Worm (Caenorhabditis elegans) whole organism, late embryonic: ENCODE results near the gene srx-63.

Source experiments
- ceh-2 ChIP-seq: sonication (generic microtip); optimal IDR thresholded peaks from 2 replicates; lab custom pipeline; 2016; ENCODE audit warnings: missing genotype, missing genetic modification characterization, missing compliant biosample characterization
- ceh-24 ChIP-seq: sonication (generic microtip); optimal IDR thresholded peaks from 2 replicates; lab custom pipeline; 2016; ENCODE audit warnings: mild to moderate bottlenecking, missing genetic modification characterization, missing compliant biosample characterization
- fkh-10 ChIP-seq: fragments of 150-350 bp; optimal IDR thresholded peaks from 2 replicates; lab custom pipeline; 2014; ENCODE audit warnings: missing biosample characterization, missing genetic modification reagents, missing genetic modification characterization
- pha-2 ChIP-seq: sonication (generic microtip); optimal IDR thresholded peaks from 2 replicates; lab custom pipeline; 2017; ENCODE audit warnings: mild to moderate bottlenecking, missing genetic modification characterization, missing compliant biosample characterization
- ref-2 ChIP-seq: sonication (generic microtip); optimal IDR thresholded peaks from 2 replicates; lab custom pipeline; 2016; ENCODE audit warnings: missing genetic modification characterization, missing compliant biosample characterization
- ttx-3 ChIP-seq: sonication (generic microtip); optimal IDR thresholded peaks from 2 replicates; lab custom pipeline; 2016; ENCODE audit warnings: missing genetic modification reagents, missing genetic modification characterization, missing compliant biosample characterization
- unc-55 ChIP-seq: sonication (generic microtip); optimal IDR thresholded peaks from 2 replicates; lab custom pipeline; 2017; ENCODE audit warnings: missing biosample characterization, missing genetic modification reagents, missing genetic modification characterization

DNA sequence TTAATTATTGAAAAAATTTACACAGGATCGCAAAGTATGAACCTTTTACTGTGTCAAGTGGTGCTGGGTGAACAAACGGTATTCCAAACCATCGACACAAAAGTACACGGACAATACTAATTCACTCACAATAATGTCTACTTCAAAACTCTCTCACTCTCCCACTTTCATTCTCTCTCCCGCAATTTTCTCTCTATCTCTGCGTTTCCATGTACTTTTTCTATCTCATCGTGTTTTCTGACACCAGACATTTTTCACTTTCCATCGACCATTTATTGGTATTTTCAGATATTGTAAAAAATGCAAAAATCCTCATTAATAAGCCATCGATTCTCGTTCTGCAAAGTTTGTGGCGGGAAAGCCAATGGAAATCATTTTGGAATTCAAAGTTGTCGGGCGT, 25.6 kb upstream of the srx-63 start, which contains the start of gene nhr-156:
- TF ChIP-seq ceh-24 (no peak), ref-2 (tag; lab: Kevin White, UChicago) (no peak), pha-2 (tag; lab: Kevin White, UChicago) (no peak), fkh-10 (no peak), unc-55 (GFP tag; lab: Kevin White, UChicago) (no peak), ttx-3 (tag; lab: Kevin White, UChicago) (no peak), ceh-2 (tag; lab: Kevin White, UChicago) (no peak)
